Worm (Caenorhabditis elegans): ENCODE measurements around the gene W06D11.1.
"Not testable (repeated sequence)": the region's sequence is repeated elsewhere in the genome, so short reads cannot be mapped to it uniquely, and the experiment has no call there.

Gene W06D11.1

DNA sequence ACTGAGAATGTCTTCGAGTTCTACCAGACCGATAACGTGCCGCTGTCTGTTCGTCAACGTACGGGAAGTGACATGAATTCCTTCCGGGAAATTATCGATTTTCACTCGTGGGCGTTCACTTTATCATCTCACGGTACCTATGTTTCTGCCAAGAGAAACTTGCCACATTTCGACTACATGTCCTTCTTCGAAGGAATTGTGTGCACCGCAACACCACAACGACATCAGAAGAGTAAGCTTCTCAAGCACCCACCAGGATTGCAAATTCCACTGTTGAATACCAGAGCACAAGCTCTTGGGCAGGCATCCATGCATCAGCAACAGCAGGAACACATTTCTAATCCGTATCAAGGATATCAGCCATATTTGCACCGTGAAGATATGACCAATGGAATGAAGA lies 10.2 kb upstream of the W06D11.1 start:
- TF ChIP-seq ref-1 (GFP tag; conservative IDR thresholded peaks at IDR 0.05) (no peak), ztf-23 (GFP tag; IDR thresholded peaks at IDR 0.05) (no peak), klf-2 (GFP tag; conservative IDR thresholded peaks at IDR 0.05) (no peak), cog-1 (tag; optimal IDR thresholded peaks at IDR 0.05) (no peak), tab-1 (GFP tag; IDR thresholded peaks at IDR 0.05) (no peak)

DNA sequence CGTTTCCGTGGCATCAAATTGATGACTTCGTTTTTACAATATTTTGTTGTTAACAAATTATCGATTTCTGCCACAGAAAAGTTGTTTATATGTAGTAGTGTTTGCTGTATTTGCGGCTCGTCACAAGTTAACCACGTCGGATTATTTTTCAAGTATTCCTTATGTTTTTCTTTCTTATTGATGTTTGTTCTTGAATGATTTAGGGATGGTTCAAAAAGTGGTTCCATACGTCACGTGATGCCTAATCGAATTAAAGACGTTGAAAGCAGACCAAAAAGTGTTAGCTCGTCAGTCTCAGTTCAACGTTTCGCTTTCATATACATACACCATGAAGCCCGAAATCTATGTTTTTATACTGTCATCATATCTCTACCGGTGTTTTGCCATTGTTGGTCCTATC lies 8.9 kb upstream of the W06D11.1 start, which contains the start of gene lips-2:
Gene lips-2, plus strand, starts transcription at position 301 of the 400 bp plus-strand sequence.
- TF ChIP-seq ref-1 (GFP tag; conservative IDR thresholded peaks at IDR 0.05) = no peak
- no peak for TF ChIP-seq T22C8.4 (GFP tag; IDR thresholded peaks at IDR 0.05)
- TF ChIP-seq flt-1 (GFP tag; IDR thresholded peaks at IDR 0.05) = no peak
- no peak for TF ChIP-seq cog-1 (tag; optimal IDR thresholded peaks at IDR 0.05)
- no peak for TF ChIP-seq med-1 (GFP tag; optimal IDR thresholded peaks at IDR 0.05; ENCODE audit: insufficient read depth)
- TF ChIP-seq klf-2 (GFP tag; conservative IDR thresholded peaks at IDR 0.05) = no peak
- no peak for TF ChIP-seq tab-1 (GFP tag; IDR thresholded peaks at IDR 0.05)
- TF ChIP-seq ztf-29 (GFP tag; IDR thresholded peaks at IDR 0.05) = no peak
- TF ChIP-seq ztf-23 (GFP tag; IDR thresholded peaks at IDR 0.05) = no peak

DNA sequence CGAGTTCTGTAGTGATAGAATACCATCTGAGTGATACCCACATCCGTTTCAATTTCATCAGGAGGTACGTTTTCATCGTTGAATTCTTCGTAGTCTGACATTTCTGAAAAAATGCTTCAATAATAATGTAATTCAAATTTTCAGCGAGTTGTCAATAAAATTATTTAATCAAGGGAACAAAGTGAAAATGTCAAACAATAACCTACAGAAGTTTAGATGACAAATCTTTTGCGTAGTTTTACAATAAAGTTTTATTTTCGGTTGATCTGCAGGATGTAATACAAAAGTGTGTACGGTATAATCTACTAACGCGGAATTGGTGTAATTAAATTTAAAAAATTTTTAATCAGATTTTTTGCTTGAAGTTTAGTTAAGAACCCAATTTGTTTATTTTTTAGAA lies 6.1 kb upstream of the W06D11.1 start, which contains the start of gene C04B4.5:
Gene C04B4.5, minus strand, starts transcription at position 101 of the 400 bp plus-strand sequence.
- TF ChIP-seq klf-2 (GFP tag; conservative IDR thresholded peaks at IDR 0.05) (no peak), flt-1 (GFP tag; IDR thresholded peaks at IDR 0.05) (no peak), med-1 (GFP tag; optimal IDR thresholded peaks at IDR 0.05; ENCODE audit: insufficient read depth) (no peak), ref-1 (GFP tag; conservative IDR thresholded peaks at IDR 0.05) (no peak), T22C8.4 (GFP tag; IDR thresholded peaks at IDR 0.05) (no peak), ztf-23 (GFP tag; IDR thresholded peaks at IDR 0.05) (no peak), ztf-29 (GFP tag; IDR thresholded peaks at IDR 0.05) (no peak), tab-1 (GFP tag; IDR thresholded peaks at IDR 0.05) (no peak)

DNA sequence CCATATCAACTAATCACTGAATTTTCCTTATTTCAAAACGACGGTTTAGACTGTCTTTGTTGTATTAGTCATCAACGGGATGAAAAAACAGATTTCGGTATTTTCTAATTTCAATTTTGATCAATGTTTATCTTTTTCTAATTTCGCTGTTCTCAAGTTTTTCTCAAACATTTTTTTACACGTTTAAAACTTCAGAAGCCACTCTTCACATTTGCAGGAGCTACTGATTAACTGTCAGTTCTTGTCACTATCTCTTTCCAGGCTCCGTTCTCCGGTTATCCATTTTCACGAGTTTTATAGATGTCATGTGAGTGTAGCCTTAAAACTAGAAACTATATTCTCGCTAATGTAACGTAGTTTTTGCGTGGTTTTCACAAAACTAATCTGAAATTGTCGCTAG lies 3.8 kb upstream of the W06D11.1 start, which contains the start of gene C04B4.4:
Gene C04B4.4, plus strand, starts transcription at position 301 of the 400 bp plus-strand sequence.
- TF ChIP-seq ztf-29 (GFP tag; IDR thresholded peaks at IDR 0.05) (no peak), flt-1 (GFP tag; IDR thresholded peaks at IDR 0.05) (no peak), T22C8.4 (GFP tag; IDR thresholded peaks at IDR 0.05) (no peak), med-1 (GFP tag; optimal IDR thresholded peaks at IDR 0.05; ENCODE audit: insufficient read depth) (no peak), ztf-23 (GFP tag; IDR thresholded peaks at IDR 0.05) (no peak), klf-2 (GFP tag; conservative IDR thresholded peaks at IDR 0.05) (no peak), cog-1 (tag; optimal IDR thresholded peaks at IDR 0.05) (no peak), tab-1 (GFP tag; IDR thresholded peaks at IDR 0.05) (no peak), ref-1 (GFP tag; conservative IDR thresholded peaks at IDR 0.05) (no peak)

DNA sequence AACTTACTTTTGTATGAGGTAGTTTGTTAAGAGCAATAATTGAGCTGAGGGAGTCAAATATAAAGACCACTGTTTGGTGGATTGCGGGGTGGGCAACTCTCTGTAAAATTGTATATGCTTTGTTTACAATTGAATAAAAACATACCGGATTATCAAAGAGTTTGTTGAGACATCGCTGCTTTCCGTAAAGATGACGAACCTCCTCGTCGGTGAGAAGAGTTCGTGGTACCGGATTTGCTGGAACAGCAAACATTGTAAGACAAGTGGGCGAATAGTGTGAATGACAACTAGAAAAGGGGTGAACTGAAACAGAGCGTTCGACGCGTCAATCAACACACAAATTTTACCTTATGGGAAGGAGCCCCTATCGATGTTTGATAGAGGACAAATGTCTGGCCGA lies 2.0 kb downstream of the W06D11.1 start, which contains the start of gene W06D11.2:
Gene W06D11.2, minus strand, starts transcription at position 339 of the 400 bp plus-strand sequence.
- no peak for TF ChIP-seq tab-1 (GFP tag; IDR thresholded peaks at IDR 0.05)

DNA sequence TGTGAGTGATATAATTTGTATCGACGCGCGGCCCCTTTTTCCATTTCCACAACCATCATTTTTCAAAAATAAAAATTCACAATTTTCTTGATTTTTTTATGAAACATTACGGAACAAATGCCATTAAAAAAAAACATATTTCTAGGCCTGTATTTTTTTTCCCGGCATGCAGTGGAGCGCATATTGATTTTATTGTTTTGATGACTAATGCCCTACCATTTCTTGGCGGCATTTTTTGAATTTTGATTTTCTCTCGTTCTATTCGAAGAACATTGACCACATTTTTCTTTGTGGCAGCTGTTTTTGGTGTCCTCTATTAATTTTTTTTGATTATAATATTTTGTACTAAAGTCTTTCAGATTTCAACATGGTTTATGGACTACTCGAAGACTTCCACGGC lies 4.0 kb downstream of the W06D11.1 start, which contains the start of gene W06D11.3:
Gene W06D11.3, plus strand, starts transcription at position 360 of the 400 bp plus-strand sequence.
- TF ChIP-seq cog-1 (tag; optimal IDR thresholded peaks at IDR 0.05) (no peak), ztf-23 (GFP tag; IDR thresholded peaks at IDR 0.05) (no peak), tab-1 (GFP tag; IDR thresholded peaks at IDR 0.05) (no peak), ztf-29 (GFP tag; IDR thresholded peaks at IDR 0.05) (no peak), flt-1 (GFP tag; IDR thresholded peaks at IDR 0.05) (no peak), klf-2 (GFP tag; conservative IDR thresholded peaks at IDR 0.05) (no peak), T22C8.4 (GFP tag; IDR thresholded peaks at IDR 0.05) (no peak), ref-1 (GFP tag; conservative IDR thresholded peaks at IDR 0.05) (no peak), med-1 (GFP tag; optimal IDR thresholded peaks at IDR 0.05; ENCODE audit: insufficient read depth) (no peak)

DNA sequence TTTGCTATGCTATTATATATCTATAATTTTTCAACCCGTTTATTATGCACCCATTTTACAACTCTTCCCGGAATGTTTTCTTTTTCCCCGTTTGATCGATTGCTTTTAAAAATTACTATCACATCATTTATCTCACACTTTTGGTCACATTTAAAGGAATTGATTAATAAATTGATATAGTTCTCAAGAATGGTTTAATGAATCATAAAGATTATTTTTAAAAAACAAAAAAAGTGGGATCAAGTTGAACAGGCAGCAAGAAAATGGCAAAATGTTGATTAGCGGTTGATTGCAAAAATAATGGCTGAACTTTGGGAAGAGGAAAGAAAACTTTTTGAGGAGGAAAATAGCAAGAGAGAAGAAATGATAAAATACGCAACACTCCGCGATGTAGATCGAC lies 5.5 kb downstream of the W06D11.1 start, which contains the start of gene W06D11.5:
Gene W06D11.5, plus strand, starts transcription at position 301 of the 400 bp plus-strand sequence.
- no peak for TF ChIP-seq med-1 (GFP tag; optimal IDR thresholded peaks at IDR 0.05; ENCODE audit: insufficient read depth)
- TF ChIP-seq cog-1 (tag; optimal IDR thresholded peaks at IDR 0.05) = no peak
- no peak for TF ChIP-seq tab-1 (GFP tag; IDR thresholded peaks at IDR 0.05)
- no peak for TF ChIP-seq T22C8.4 (GFP tag; IDR thresholded peaks at IDR 0.05)

DNA sequence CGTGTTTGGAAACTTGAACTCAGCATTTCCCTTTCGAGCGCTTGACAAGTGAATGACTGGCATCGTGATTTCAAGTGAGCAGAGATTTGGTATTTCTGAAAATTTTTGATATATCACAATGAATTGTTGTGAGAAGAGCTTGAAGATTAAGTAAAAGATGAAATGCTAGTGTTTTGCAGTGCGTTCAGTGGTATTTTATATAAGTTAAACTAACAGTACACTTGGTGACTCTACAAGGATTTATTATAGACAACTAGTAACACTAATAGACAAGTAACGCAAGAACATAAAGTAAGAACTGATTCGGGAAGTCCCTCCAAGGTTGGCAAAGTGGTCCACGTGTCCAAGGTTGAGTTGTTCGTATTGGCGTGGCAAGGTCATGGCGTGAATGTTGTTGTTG lies 8.4 kb downstream of the W06D11.1 start, which contains the start of gene dot-1.3:
Gene dot-1.3, minus strand, starts transcription at position 101 of the 400 bp plus-strand sequence.
- not testable (repeated sequence) for TF ChIP-seq flt-1, T22C8.4, tab-1 (GFP tag; IDR thresholded peaks at IDR 0.05)

DNA sequence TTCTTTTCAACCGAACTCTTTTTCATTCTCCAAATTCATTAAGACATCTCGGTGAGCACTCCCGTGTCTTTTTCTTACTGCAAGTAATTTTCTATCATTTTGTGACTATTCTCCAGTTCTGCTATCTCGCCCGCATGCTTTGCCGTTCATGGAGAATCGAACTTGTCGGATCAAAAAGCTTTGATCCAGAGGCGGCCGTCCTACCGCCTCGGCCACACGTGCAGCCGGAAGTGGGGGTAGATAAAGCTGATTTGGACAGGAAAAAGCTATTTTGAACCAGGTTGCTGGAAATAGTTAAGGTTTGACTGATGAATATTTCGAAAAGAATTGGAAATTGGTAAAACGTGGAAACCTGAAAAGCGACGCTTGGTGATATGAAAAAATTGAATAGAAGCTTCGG lies 9.9 kb downstream of the W06D11.1 start:
- no peak for TF ChIP-seq klf-2 (GFP tag; conservative IDR thresholded peaks at IDR 0.05)
- no peak for TF ChIP-seq cog-1 (tag; optimal IDR thresholded peaks at IDR 0.05)
- TF ChIP-seq ref-1 (GFP tag; conservative IDR thresholded peaks at IDR 0.05) = no peak
- TF ChIP-seq flt-1 (GFP tag; IDR thresholded peaks at IDR 0.05) = no peak
- no peak for TF ChIP-seq T22C8.4 (GFP tag; IDR thresholded peaks at IDR 0.05)
- TF ChIP-seq ztf-29 (GFP tag; IDR thresholded peaks at IDR 0.05) = no peak
- no peak for TF ChIP-seq ztf-23 (GFP tag; IDR thresholded peaks at IDR 0.05)
- no peak for TF ChIP-seq tab-1 (GFP tag; IDR thresholded peaks at IDR 0.05)
- TF ChIP-seq med-1 (GFP tag; optimal IDR thresholded peaks at IDR 0.05; ENCODE audit: insufficient read depth) = no peak

DNA sequence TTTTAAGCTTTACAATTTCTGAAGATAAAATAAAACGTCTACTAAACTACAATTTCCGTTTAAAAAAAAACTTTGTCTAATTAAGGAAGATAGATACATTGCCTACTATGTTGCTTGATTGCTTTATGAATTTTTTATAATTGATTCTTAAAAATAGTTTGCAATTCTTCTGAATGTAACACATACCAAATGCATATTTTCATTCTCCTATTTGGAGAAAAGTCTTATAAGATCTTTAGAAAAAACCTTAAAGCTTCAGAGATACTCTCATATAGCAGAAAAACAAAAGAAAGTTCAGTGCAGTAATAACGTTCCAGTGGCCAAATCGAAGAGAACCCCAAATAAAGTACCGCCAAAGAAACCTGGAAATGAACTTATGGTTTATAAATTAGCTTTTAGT lies 12.2 kb downstream of the W06D11.1 start, which contains the start of gene phf-32:
Gene phf-32, plus strand, starts transcription at position 301 of the 400 bp plus-strand sequence.
- TF ChIP-seq ref-1 (GFP tag; conservative IDR thresholded peaks at IDR 0.05) (no peak), med-1 (GFP tag; optimal IDR thresholded peaks at IDR 0.05; ENCODE audit: insufficient read depth) (no peak), ztf-23 (GFP tag; IDR thresholded peaks at IDR 0.05) (no peak), cog-1 (tag; optimal IDR thresholded peaks at IDR 0.05) (no peak), T22C8.4 (GFP tag; IDR thresholded peaks at IDR 0.05) (no peak), klf-2 (GFP tag; conservative IDR thresholded peaks at IDR 0.05) (no peak)
